Fruit fly (Drosophila melanogaster) S2 (cell line): Measurements from ENCODE around the gene Nthl1.

ENCODE experiments used
- CG8478 ChIP-seq: fragments of >200 bp; optimal IDR thresholded peaks from 2 replicates; lab custom pipeline; 2018
- CTCF ChIP-seq, 2 experiments: fragments of >200 bp; optimal IDR thresholded peaks; 2 replicates each; lab custom pipeline; 2018

The Nthl1 gene

dm6 chr2L:20944886-20945558 is 17.4 kb upstream of the Nthl1 start:
- TF ChIP-seq CTCF (optimal IDR thresholded peaks at IDR 0.05; lab: Kevin White, UChicago) (no peak), CG8478 (no peak)

DNA sequence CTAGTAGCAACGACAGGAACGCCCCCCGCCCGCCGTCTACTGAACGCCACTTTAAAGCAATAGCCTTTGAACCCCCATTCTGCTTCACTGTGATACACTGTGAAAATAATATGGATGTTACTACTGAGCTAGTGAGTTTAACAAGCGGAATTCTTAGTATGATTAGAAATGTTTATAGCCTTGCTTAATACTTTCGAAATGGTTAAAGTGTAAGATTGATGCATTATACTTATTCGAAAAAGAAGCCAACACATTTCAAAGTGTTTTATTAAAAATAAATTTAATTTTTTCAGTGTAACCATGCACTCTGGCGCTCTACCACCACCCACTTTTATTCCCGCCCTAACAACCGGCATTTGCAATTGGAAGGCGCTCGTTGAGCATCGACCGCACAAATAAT is 16.7 kb upstream of the Nthl1 start:
- no peak for TF ChIP-seq CG8478

dm6 chr2L:20943148-20943547 is 15.5 kb upstream of the Nthl1 start:
- no peak for TF ChIP-seq CTCF (optimal IDR thresholded peaks at IDR 0.05; lab: Kevin White, UChicago)
- no peak for TF ChIP-seq CG8478

- TF ChIP-seq CTCF (optimal IDR thresholded peaks at IDR 0.05; lab: Kevin White, UChicago) (no peak), CG8478 (no peak)
Observed at dm6 chr2L:20942206-20942863, 14.7 kb upstream of the Nthl1 start.

- TF ChIP-seq CTCF (optimal IDR thresholded peaks at IDR 0.05; lab: Kevin White, UChicago), result no peak
- TF ChIP-seq CG8478, result no peak
Observed at dm6 chr2L:20940738-20941137, 13.1 kb upstream of the Nthl1 start.

dm6 chr2L:20939632-20940031 is 12.0 kb upstream of the Nthl1 start:
- TF ChIP-seq CTCF (optimal IDR thresholded peaks at IDR 0.05; lab: Kevin White, UChicago) (no peak), CG8478 (no peak)

DNA sequence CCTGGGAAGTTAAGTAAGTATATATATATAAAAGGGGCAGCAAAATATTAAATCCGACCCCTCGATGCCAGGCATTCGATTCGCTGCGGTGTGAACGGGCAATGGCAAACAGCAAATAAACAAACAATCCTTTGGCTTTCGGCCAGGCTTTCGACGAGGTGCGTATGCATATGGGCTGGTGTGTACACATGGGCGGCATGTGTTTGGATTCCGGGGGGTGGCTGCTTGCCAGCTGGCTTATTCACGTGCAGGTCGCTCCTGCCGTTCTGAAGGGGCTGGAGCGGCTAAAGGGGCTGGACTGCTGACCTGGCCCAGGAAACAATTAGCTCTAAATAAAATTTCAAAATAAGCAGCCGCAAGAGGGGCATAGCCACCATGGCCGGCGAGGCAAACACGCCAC is 9.7 kb upstream of the Nthl1 start:
- no peak for TF ChIP-seq CG8478
- no peak for TF ChIP-seq CTCF (optimal IDR thresholded peaks at IDR 0.05; lab: Kevin White, UChicago)

dm6 chr2L:20936420-20936819 is 8.8 kb upstream of the Nthl1 start:
- TF ChIP-seq CTCF (optimal IDR thresholded peaks at IDR 0.05; lab: Kevin White, UChicago) (no peak), CG8478 (no peak)

- no peak for TF ChIP-seq CTCF (optimal IDR thresholded peaks at IDR 0.05; lab: Kevin White, UChicago)
- no peak for TF ChIP-seq CG8478
Observed at dm6 chr2L:20936061-20936390, 8.4 kb upstream of the Nthl1 start.

DNA sequence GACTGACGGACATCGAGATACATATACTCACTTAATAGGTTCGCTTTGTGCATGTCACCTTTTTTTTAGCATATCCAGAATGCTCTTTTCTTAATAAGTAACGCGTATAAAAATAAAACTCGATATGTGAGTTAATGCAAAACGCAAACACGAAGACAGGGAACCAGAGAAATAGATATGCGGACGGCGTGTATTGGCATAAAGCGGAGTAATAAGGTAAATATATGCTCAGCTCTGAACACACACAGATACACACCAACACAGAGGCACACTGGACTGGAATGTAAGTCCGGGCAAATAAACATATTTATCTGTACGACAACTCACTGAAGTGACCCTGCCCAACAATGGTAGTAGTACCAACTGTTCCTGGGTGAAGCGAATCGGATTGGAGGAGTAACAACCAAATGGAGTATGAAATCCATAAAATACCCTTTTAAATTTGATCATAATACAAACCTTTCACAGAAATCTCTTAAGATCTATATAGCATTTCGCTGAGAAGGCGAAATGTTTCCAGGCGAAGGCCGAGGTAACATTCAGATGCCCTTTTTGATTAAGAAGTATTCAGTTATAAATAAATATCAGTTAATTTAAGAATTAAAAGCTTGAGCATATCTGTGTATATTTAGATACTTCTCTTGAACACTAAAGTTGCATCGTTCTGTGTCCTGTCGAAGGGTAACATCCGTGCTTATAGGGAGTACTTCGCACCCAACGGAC is 7.8 kb upstream of the Nthl1 start:
- no peak for TF ChIP-seq CG8478
- TF ChIP-seq CTCF (optimal IDR thresholded peaks at IDR 0.05; lab: Kevin White, UChicago), result no peak

- no peak for TF ChIP-seq CG8478
Observed at dm6 chr2L:20934678-20935077, 7.0 kb upstream of the Nthl1 start.

DNA sequence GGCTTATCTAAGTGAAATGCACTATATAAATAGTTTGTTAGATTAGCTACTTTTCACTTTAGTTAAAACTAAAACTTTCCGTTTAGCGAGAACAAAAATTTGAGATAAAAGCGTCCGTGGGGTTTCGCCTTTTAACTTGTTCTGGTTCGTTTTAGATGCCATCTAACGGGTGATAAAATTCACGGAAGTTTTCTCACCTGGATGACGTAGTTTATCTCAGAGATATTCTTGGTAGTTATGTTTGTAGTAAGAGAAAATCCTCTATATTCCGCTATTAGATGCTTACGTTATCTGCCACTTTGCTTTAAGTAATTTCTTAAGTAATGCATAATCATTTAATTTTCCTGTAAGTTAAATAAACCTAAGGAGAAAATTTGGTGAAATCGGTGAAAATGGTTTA is 6.4 kb upstream of the Nthl1 start, which contains the start of gene CG9270:
Gene CG9270 (minus strand): TSS at position 101 of the 400 bp plus-strand sequence.
- TF ChIP-seq CTCF (optimal IDR thresholded peaks at IDR 0.05; lab: Kevin White, UChicago) (no peak), CG8478 (no peak)

- TF ChIP-seq CTCF (optimal IDR thresholded peaks at IDR 0.05; lab: Kevin White, UChicago) (no peak), CG8478 (no peak)
Observed at dm6 chr2L:20925975-20926374, 1.7 kb downstream of the Nthl1 start, which contains the start of gene RPA2. TSS of gene RPA2 (minus strand) at chr2L:20926147.

DNA sequence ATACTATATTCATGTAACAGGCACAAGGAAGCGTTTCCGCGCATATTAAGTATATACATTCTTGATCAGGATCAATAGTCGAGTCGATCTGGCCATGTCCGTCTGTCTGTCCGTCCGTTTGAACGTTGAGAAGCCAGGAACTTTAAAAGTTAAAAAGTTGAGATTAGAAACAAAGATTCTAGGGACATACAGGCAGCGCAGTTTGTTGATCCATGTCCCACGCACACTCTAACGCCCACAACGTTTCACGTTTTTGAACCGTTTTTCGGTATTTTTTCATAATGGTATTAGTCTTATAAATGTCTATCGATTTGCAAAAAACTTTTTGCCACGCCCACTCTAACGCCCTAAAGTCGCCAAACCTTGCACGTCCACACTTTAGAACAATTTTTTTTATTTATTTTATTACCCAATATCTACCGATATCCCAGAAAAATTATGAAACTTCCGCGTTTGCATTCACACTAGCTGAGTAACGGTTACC is 4.5 kb downstream of the Nthl1 start:
- no peak for TF ChIP-seq CG8478
- TF ChIP-seq CTCF (optimal IDR thresholded peaks at IDR 0.05; lab: Kevin White, UChicago), result no peak

dm6 chr2L:20922196-20923087 is 5.2 kb downstream of the Nthl1 start, which contains the start of gene Mtp:
TSS of gene Mtp (minus strand) at chr2L:20922876.
- TF ChIP-seq CTCF (optimal IDR thresholded peaks at IDR 0.05; lab: Kevin White, UChicago) (peak; percentile 85 to 90), CG8478 (no peak)
